Worm (Caenorhabditis elegans) whole organism, L4 larva: ENCODE results near the gene C09H10.4.
A peak's percentile ranks its signal among the peaks of the same experiment; 100 is the strongest.

Experiments
- F10B5.3 ChIP-seq: sonication (generic microtip); optimal IDR thresholded peaks from 2 replicates; lab custom pipeline; 2016; ENCODE audit warnings: mild to moderate bottlenecking, missing genetic modification characterization, missing compliant biosample characterization
- F49E8.2 ChIP-seq: sonication (generic microtip); optimal IDR thresholded peaks from 2 replicates; lab custom pipeline; 2016; ENCODE audit warnings: missing compliant biosample characterization, mild to moderate bottlenecking, missing genetic modification characterization, borderline replicate concordance
- Y48G9A.11 ChIP-seq: fragments of 200-800 bp; sonication (Bioruptor generic); IDR thresholded peaks from 2 replicates; pipeline ENCODE4 v1.3.6; 2022; ENCODE audit warnings: missing genetic modification reagents, missing genetic modification characterization, missing compliant biosample characterization
- ZK546.5 ChIP-seq, 2 experiments: sonication (generic microtip); optimal IDR thresholded peaks; 2 replicates each; lab custom pipeline; 2017; ENCODE audit warnings: missing biosample characterization in 2 of 2, missing genetic modification characterization in 2 of 2
- ama-1 ChIP-seq: fragments of 150-350 bp; optimal IDR thresholded peaks from 2 replicates; lab custom pipeline; 2014; ENCODE audit warnings: inconsistent platforms, mixed read lengths
- arid-1 ChIP-seq: fragments of 200-800 bp; sonication (Bioruptor generic); conservative IDR thresholded peaks from 2 replicates; pipeline ENCODE4 v1.3.6; 2022; ENCODE audit warnings: missing genetic modification reagents, missing genetic modification characterization, missing compliant biosample characterization
- ceh-20 ChIP-seq: fragments of 200-800 bp; sonication (Bioruptor generic); IDR thresholded peaks from 2 replicates; pipeline ENCODE4 v1.3.6; 2022; ENCODE audit warnings: missing genetic modification reagents, missing genetic modification characterization, missing compliant biosample characterization
- ceh-32 ChIP-seq: sonication (generic microtip); optimal IDR thresholded peaks from 2 replicates; lab custom pipeline; 2016; ENCODE audit warnings: mild to moderate bottlenecking, missing genetic modification characterization, missing compliant biosample characterization; ENCODE audit not compliant: poor library complexity
- ceh-82 ChIP-seq: sonication (generic microtip); optimal IDR thresholded peaks from 2 replicates; lab custom pipeline; 2017; ENCODE audit warnings: missing biosample characterization, missing genetic modification characterization
- ctbp-1 ChIP-seq: fragments of 200-800 bp; sonication (Bioruptor generic); IDR thresholded peaks from 2 replicates; pipeline ENCODE4 v1.3.6; 2022; ENCODE audit warnings: missing genetic modification reagents, missing genetic modification characterization, missing compliant biosample characterization
- dmd-9 ChIP-seq: fragments of 200-800 bp; sonication (Bioruptor generic); IDR thresholded peaks from 2 replicates; pipeline ENCODE4 v1.3.6; 2022; ENCODE audit warnings: missing genetic modification reagents, missing genetic modification characterization, missing compliant biosample characterization
- egl-43 ChIP-seq: fragments of 200-800 bp; sonication (Bioruptor generic); IDR thresholded peaks from 2 replicates; pipeline ENCODE4 v1.3.6; 2022; ENCODE audit warnings: missing genetic modification reagents, missing genetic modification characterization, missing compliant biosample characterization
- hif-1 ChIP-seq, 2 experiments: sonication (generic microtip); optimal IDR thresholded peaks; 2 replicates each; lab custom pipeline; 2016 to 2017; ENCODE audit warnings: missing compliant biosample characterization in 2 of 2, missing genetic modification characterization in 2 of 2, missing genetic modification reagents in 2 of 2, missing genotype in 2 of 2, mild to moderate bottlenecking in 1 of 2
- hlh-11 ChIP-seq: fragments of 200-800 bp; sonication (Bioruptor generic); optimal IDR thresholded peaks from 2 replicates; lab custom pipeline; 2018; ENCODE audit warnings: mild to moderate bottlenecking, missing genetic modification characterization, missing compliant biosample characterization
- hmg-1.1 ChIP-seq: fragments of 200-800 bp; sonication (Bioruptor generic); IDR thresholded peaks from 2 replicates; pipeline ENCODE4 v1.3.6; 2022; ENCODE audit warnings: missing genetic modification reagents, missing genetic modification characterization, missing compliant biosample characterization
- lin-1 ChIP-seq: fragments of 200-800 bp; sonication (Bioruptor generic); IDR thresholded peaks from 2 replicates; pipeline ENCODE4 v1.3.6; 2022; ENCODE audit warnings: missing genetic modification reagents, missing genetic modification characterization, missing compliant biosample characterization
- lsy-2 ChIP-seq, 2 experiments: fragments of 150-350 bp in 1 of 2; sonication (generic microtip) in 1 of 2; optimal IDR thresholded peaks; 2 replicates each; lab custom pipeline; 2014 to 2017; ENCODE audit warnings: missing biosample characterization in 2 of 2, missing genetic modification characterization in 2 of 2
- madf-5 ChIP-seq, 2 experiments: fragments of 200-800 bp; sonication (Bioruptor generic); IDR thresholded peaks; 2 replicates each; pipeline ENCODE4 v1.3.6; 2022; ENCODE audit warnings: missing compliant biosample characterization in 2 of 2, missing genetic modification characterization in 2 of 2
- madf-9 ChIP-seq: fragments of 200-800 bp; sonication (Bioruptor generic); conservative IDR thresholded peaks from 2 replicates; pipeline ENCODE4 v1.3.6; 2022; ENCODE audit warnings: missing genetic modification reagents, missing genetic modification characterization, missing compliant biosample characterization
- mes-2 ChIP-seq: sonication (generic microtip); optimal IDR thresholded peaks from 2 replicates; lab custom pipeline; 2016; ENCODE audit warnings: missing genotype, mild to moderate bottlenecking, missing genetic modification characterization, missing compliant biosample characterization; ENCODE audit not compliant: poor library complexity, severe bottlenecking
- mxl-2 ChIP-seq: fragments of 200-800 bp; sonication (Bioruptor generic); conservative IDR thresholded peaks from 2 replicates; pipeline ENCODE4 v1.3.6; 2022; ENCODE audit warnings: missing genetic modification reagents, missing genetic modification characterization, missing compliant biosample characterization
- nhr-10 ChIP-seq: fragments of 150-350 bp; optimal IDR thresholded peaks from 2 replicates; lab custom pipeline; 2014; ENCODE audit warnings: missing biosample characterization, missing genetic modification characterization
- nhr-237 ChIP-seq: sonication (generic microtip); optimal IDR thresholded peaks from 2 replicates; lab custom pipeline; 2017; ENCODE audit warnings: missing biosample characterization, missing genetic modification characterization
- nhr-42 ChIP-seq: fragments of 200-800 bp; sonication (Bioruptor generic); IDR thresholded peaks from 2 replicates; pipeline ENCODE4 v1.3.6; 2022; ENCODE audit warnings: missing genetic modification characterization, missing compliant biosample characterization
- nhr-48 ChIP-seq: sonication (generic microtip); optimal IDR thresholded peaks from 2 replicates; lab custom pipeline; 2016; ENCODE audit warnings: mild to moderate bottlenecking, missing genetic modification characterization, missing compliant biosample characterization
- nhr-6 ChIP-seq: fragments of 150-350 bp; optimal IDR thresholded peaks from 2 replicates; lab custom pipeline; 2014; ENCODE audit warnings: missing biosample characterization, missing genetic modification characterization
- pha-4 ChIP-seq, 2 experiments: fragments of 150-350 bp in 1 of 2; fragments of 200-800 bp in 1 of 2; sonication (Bioruptor generic) in 1 of 2; IDR thresholded peaks in 1 of 2; optimal IDR thresholded peaks in 1 of 2; 2 replicates each; pipeline versions ENCODE4 v1.3.6 to Lab custom; 2014 to 2022; ENCODE audit warnings: missing genetic modification characterization in 2 of 2, missing genetic modification reagents in 2 of 2, missing biosample characterization in 1 of 2, missing compliant biosample characterization in 1 of 2
- sdz-12 ChIP-seq: fragments of 200-800 bp; sonication (Bioruptor generic); optimal IDR thresholded peaks from 2 replicates; lab custom pipeline; 2018; ENCODE audit warnings: mild to moderate bottlenecking, missing genetic modification characterization, missing compliant biosample characterization
- set-16 ChIP-seq: fragments of 200-800 bp; sonication (Bioruptor generic); IDR thresholded peaks from 2 replicates; pipeline ENCODE4 v1.3.6; 2022; ENCODE audit warnings: missing genetic modification reagents, missing genetic modification characterization, missing compliant biosample characterization
- tag-97 ChIP-seq: fragments of 200-800 bp; sonication (Bioruptor generic); IDR thresholded peaks from 2 replicates; pipeline ENCODE4 v1.3.6; 2022; ENCODE audit warnings: missing genetic modification characterization, missing compliant biosample characterization
- tra-1 ChIP-seq: fragments of 200-800 bp; sonication (Bioruptor generic); IDR thresholded peaks from 2 replicates; pipeline ENCODE4 v1.3.6; 2022; ENCODE audit warnings: missing genetic modification reagents, missing genetic modification characterization, missing compliant biosample characterization
- unc-130 ChIP-seq: sonication (generic microtip); optimal IDR thresholded peaks from 2 replicates; lab custom pipeline; 2016; ENCODE audit warnings: missing genetic modification reagents, missing genetic modification characterization, missing compliant biosample characterization
- unc-62 ChIP-seq, 3 experiments: fragments of 150-350 bp in 1 of 3; sonication (generic microtip); optimal IDR thresholded peaks in 2 of 3; peaks in 1 of 3; 1 replicate in 1 of 3; 2 replicates in 2 of 3; lab custom pipeline; 2014 to 2017; ENCODE audit warnings: missing biosample characterization in 3 of 3, missing genetic modification characterization in 3 of 3, missing genetic modification reagents in 3 of 3, missing genotype in 1 of 3
- zag-1 ChIP-seq: fragments of 150-350 bp; optimal IDR thresholded peaks from 2 replicates; lab custom pipeline; 2014; ENCODE audit warnings: missing biosample characterization, missing genetic modification characterization
- zfp-2 ChIP-seq: sonication (generic microtip); optimal IDR thresholded peaks from 2 replicates; lab custom pipeline; 2016; ENCODE audit warnings: mild to moderate bottlenecking, missing genetic modification characterization, missing compliant biosample characterization
- zip-2 ChIP-seq: fragments of 150-350 bp; optimal IDR thresholded peaks from 2 replicates; lab custom pipeline; 2014; ENCODE audit warnings: missing biosample characterization, missing genetic modification characterization
- ztf-11 ChIP-seq: fragments of 150-350 bp; optimal IDR thresholded peaks from 2 replicates; lab custom pipeline; 2014; ENCODE audit warnings: missing biosample characterization, missing genetic modification characterization

Gene C09H10.4

ce11 chrII:11099841-11100240, at the start of gene C09H10.4:
TSS of gene C09H10.4 (plus strand) at chrII:11100141.
- no peak for TF ChIP-seq hif-1 (tag; optimal IDR thresholded peaks at IDR 0.05; lab: Kevin White, UChicago)
- TF ChIP-seq mxl-2 (GFP tag; lab: Robert Waterston, UW): no peak
- 0 out of 2 replicates have a peak, but pooled peaks have one; percentile 11 for TF ChIP-seq pha-4 (GFP tag; IDR thresholded peaks at IDR 0.05; lab: Robert Waterston, UW)
- TF ChIP-seq pha-4 (tag; optimal IDR thresholded peaks at IDR 0.05; lab: Kevin White, UChicago): no peak
- TF ChIP-seq zag-1 (tag; lab: Kevin White, UChicago): no peak
- peak in 1 of 2 experiments; percentile 36 for TF ChIP-seq unc-62 (GFP tag; optimal IDR thresholded peaks at IDR 0.05 in 1 of 2; lab: Kevin White, UChicago)
- TF ChIP-seq unc-62 (tag; optimal IDR thresholded peaks at IDR 0.05; lab: Kevin White, UChicago): no peak
- TF ChIP-seq set-16 (GFP tag; lab: Robert Waterston, UW): no peak

- TF ChIP-seq F49E8.2 (tag; lab: Kevin White, UChicago): peak; percentile 57
- no peak for TF ChIP-seq ceh-82 (tag; lab: Kevin White, UChicago)
- TF ChIP-seq tag-97: no peak
- no peak for TF ChIP-seq tra-1 (GFP tag; lab: Robert Waterston, UW)
- TF ChIP-seq hmg-1.1 (GFP tag; lab: Robert Waterston, UW): no peak
- TF ChIP-seq lin-1 (GFP tag; lab: Robert Waterston, UW): no peak
- no peak for TF ChIP-seq nhr-237
- no peak for TF ChIP-seq egl-43 (GFP tag; lab: Robert Waterston, UW)
- TF ChIP-seq nhr-42 (GFP tag; lab: Robert Waterston, UW): no peak
- peak; percentile 39; the same call in 1 of the 2 replicates for TF ChIP-seq Y48G9A.11 (GFP tag; lab: Robert Waterston, UW)
- no peak for TF ChIP-seq madf-5 (GFP tag; IDR thresholded peaks at IDR 0.05; lab: Robert Waterston, UW)
- TF ChIP-seq ceh-32 (tag; lab: Kevin White, UChicago): no peak
- peak; percentile 8 for TF ChIP-seq mes-2 (tag; lab: Kevin White, UChicago)
- TF ChIP-seq madf-9 (GFP tag; lab: Robert Waterston, UW): no peak
- peak in 1 of 2 experiments; percentile 18 for TF ChIP-seq lsy-2 (tag; optimal IDR thresholded peaks at IDR 0.05; lab: Kevin White, UChicago)
- TF ChIP-seq ZK546.5 (tag; optimal IDR thresholded peaks at IDR 0.05; lab: Kevin White, UChicago): no peak
- no peak for TF ChIP-seq zfp-2
- peak; percentile 20 for TF ChIP-seq unc-130 (GFP tag; lab: Kevin White, UChicago)
- no peak for TF ChIP-seq F10B5.3 (tag; lab: Kevin White, UChicago)
- no peak for TF ChIP-seq sdz-12 (GFP tag; lab: Kevin White, UChicago)
- no peak for TF ChIP-seq ama-1 (lab: Kevin White, UChicago)
- no peak for TF ChIP-seq nhr-10
- no peak for TF ChIP-seq ceh-20 (GFP tag; lab: Robert Waterston, UW)
- no peak for TF ChIP-seq unc-62 (GFP tag; optimal IDR thresholded peaks at IDR 0.05 in 1 of 2; lab: Kevin White, UChicago)
- TF ChIP-seq unc-62 (tag; optimal IDR thresholded peaks at IDR 0.05; lab: Kevin White, UChicago): no peak
- TF ChIP-seq hlh-11 (tag; lab: Kevin White, UChicago): no peak
- no peak for TF ChIP-seq nhr-6 (tag; lab: Kevin White, UChicago)
- no peak for TF ChIP-seq nhr-48 (tag; lab: Kevin White, UChicago)
- 0 out of 2 replicates have a peak, but pooled peaks have one; percentile 6 for TF ChIP-seq arid-1
- TF ChIP-seq ctbp-1 (GFP tag; lab: Robert Waterston, UW): no peak
- TF ChIP-seq dmd-9 (GFP tag; lab: Robert Waterston, UW): no peak
- no peak for TF ChIP-seq zip-2 (tag; lab: Kevin White, UChicago)
Measured at ce11 chrII:11050678-11051077, 49.3 kb upstream of the C09H10.4 start.

- no peak for TF ChIP-seq ztf-11 (tag; lab: Kevin White, UChicago)
- no peak for TF ChIP-seq ceh-82 (tag; lab: Kevin White, UChicago)
- TF ChIP-seq unc-62 (GFP tag; optimal IDR thresholded peaks at IDR 0.05 in 1 of 2; lab: Kevin White, UChicago): peak in 1 of 2 experiments; percentile 98
- no peak for TF ChIP-seq unc-62 (tag; optimal IDR thresholded peaks at IDR 0.05; lab: Kevin White, UChicago)
- TF ChIP-seq, all 104 proteins: peak for 1
Measured at ce11 chrII:11052526-11052925, 47.4 kb upstream of the C09H10.4 start.
